Worm (Caenorhabditis elegans) whole organism, L3 larva: ENCODE results near the gene F10C1.9.

ENCODE experiments used
- ama-1 ChIP-seq: fragments of 150-350 bp; optimal IDR thresholded peaks from 2 replicates; lab custom pipeline; 2018
- ceh-16 ChIP-seq: sonication (generic microtip); optimal IDR thresholded peaks from 2 replicates; lab custom pipeline; 2017; ENCODE audit warnings: missing biosample characterization, missing genetic modification characterization
- ceh-82 ChIP-seq: fragments of 150-350 bp; optimal IDR thresholded peaks from 2 replicates; lab custom pipeline; 2014; ENCODE audit warnings: missing biosample characterization, missing genetic modification characterization
- eor-1 ChIP-seq, 2 experiments: fragments of 150-350 bp; optimal IDR thresholded peaks; 2 replicates each; lab custom pipeline; 2014 to 2018; ENCODE audit warnings: missing biosample characterization in 2 of 2, missing genetic modification characterization in 2 of 2
- fkh-10 ChIP-seq: sonication (generic microtip); optimal IDR thresholded peaks from 2 replicates; lab custom pipeline; 2017; ENCODE audit warnings: missing biosample characterization, missing genetic modification reagents, missing genetic modification characterization
- nhr-28 ChIP-seq: fragments of 150-350 bp; optimal IDR thresholded peaks from 2 replicates; lab custom pipeline; 2014; ENCODE audit warnings: missing biosample characterization, missing genetic modification characterization
- nhr-77 ChIP-seq: fragments of 150-350 bp; optimal IDR thresholded peaks from 2 replicates; lab custom pipeline; 2014; ENCODE audit warnings: missing biosample characterization, missing genetic modification characterization
- unc-62 ChIP-seq: fragments of 150-350 bp; sonication (generic microtip); optimal IDR thresholded peaks from 4 replicates; lab custom pipeline; 2014; ENCODE audit warnings: missing biosample characterization, missing genetic modification reagents, missing genetic modification characterization

DNA sequence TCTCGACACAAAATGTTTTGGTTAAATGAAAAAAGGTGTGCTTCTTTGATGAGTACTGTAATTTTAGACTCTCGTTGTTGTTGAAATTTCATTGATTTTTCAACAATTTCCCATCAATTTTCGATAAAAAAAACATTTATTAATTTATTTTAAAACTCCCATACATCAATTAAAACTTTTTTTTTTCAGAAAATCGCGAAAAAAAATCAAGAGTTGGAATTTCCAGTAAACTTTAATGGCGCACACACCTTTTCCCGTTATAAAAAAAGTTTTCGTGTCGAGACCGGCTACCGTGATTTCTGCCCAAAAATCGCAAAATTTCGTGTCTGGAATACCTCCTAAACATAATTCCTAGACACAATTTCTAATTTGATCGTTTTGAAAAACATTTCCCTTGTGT is 50.3 kb downstream of the F10C1.9 start, which contains the start of gene C25H3.14:
- TF ChIP-seq ama-1 (no peak), unc-62 (GFP tag; lab: Kevin White, UChicago) (no peak), fkh-10 (no peak), nhr-77 (tag; lab: Kevin White, UChicago) (no peak), ceh-82 (tag; lab: Kevin White, UChicago) (no peak), ceh-16 (tag; lab: Kevin White, UChicago) (no peak), eor-1 (tag; optimal IDR thresholded peaks at IDR 0.05; lab: Kevin White, UChicago) (no peak), nhr-28 (no peak)
